Fruit fly (Drosophila melanogaster): ENCODE measurements around the gene sw.

Gene sw

DNA sequence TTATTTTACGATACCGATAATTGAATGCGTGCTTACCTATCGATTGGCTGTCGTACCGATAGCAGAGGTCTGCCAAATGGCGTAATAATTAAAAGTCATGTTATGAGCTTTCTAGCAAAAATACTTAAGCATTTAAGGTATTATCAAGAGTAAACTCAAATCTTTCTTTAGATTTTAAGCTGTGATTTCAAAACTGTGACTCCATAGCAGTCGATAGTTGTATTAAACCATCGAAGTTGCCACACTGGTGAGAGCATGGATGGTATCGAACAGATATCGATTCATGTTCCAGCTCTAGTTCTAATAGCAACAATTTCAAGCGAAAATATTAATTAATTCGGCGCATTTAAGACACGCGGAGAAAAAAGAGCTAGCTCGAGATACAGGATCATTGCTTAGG lies 14.9 kb upstream of the sw start, which contains the start of the genes CG17068 and Rab10 (continued):
- TF ChIP-seq CG14860 (GFP tag; IDR thresholded peaks at IDR 0.05; ENCODE audit: partially characterized antibody) (peak; percentile 89), nerfin-2 (GFP tag; IDR thresholded peaks at IDR 0.05; ENCODE audit: partially characterized antibody) (peak; percentile 88), CG10979 (tag; optimal IDR thresholded peaks at IDR 0.05) (no peak), CG13894 (tag; optimal IDR thresholded peaks at IDR 0.05) (no peak), ewg (GFP tag; optimal IDR thresholded peaks at IDR 0.05) (no peak), HmgD (GFP tag; optimal IDR thresholded peaks at IDR 0.05) (peak; percentile 32), kah (GFP tag; optimal IDR thresholded peaks at IDR 0.05) (no peak), bcd (GFP tag; optimal IDR thresholded peaks at IDR 0.05) (no peak), CG9437 (GFP tag; optimal IDR thresholded peaks at IDR 0.05) (no peak), CG7839 (tag; optimal IDR thresholded peaks at IDR 0.05) (no peak), Bdp1 (GFP tag; optimal IDR thresholded peaks at IDR 0.05) (no peak), tup (GFP tag; optimal IDR thresholded peaks at IDR 0.05) (no peak), Optix (GFP tag; IDR thresholded peaks at IDR 0.05) (no peak), Usf (GFP tag; optimal IDR thresholded peaks at IDR 0.05) (no peak), CG16815 (GFP tag; optimal IDR thresholded peaks at IDR 0.05) (no peak), Sox100B (GFP tag; optimal IDR thresholded peaks at IDR 0.05) (no peak), B-H2 (GFP tag; optimal IDR thresholded peaks at IDR 0.05) (no peak), klu (GFP tag; IDR thresholded peaks at IDR 0.05) (no peak), BEAF-32 (GFP tag; optimal IDR thresholded peaks at IDR 0.05) (peak; percentile 95), tna (GFP tag; IDR thresholded peaks at IDR 0.05; ENCODE audit: partially characterized antibody) (peak; percentile 84), peb (GFP tag; IDR thresholded peaks at IDR 0.05) (no peak), Chrac-16 (GFP tag; optimal IDR thresholded peaks at IDR 0.05) (no peak), CG17568 (GFP tag; optimal IDR thresholded peaks at IDR 0.05) (no peak), slou (GFP tag; optimal IDR thresholded peaks at IDR 0.05) (no peak), CG3995 (GFP tag; optimal IDR thresholded peaks at IDR 0.05) (peak; percentile 98), tll (GFP tag; optimal IDR thresholded peaks at IDR 0.05) (peak in 1 of 2 experiments; percentile 8), toy (GFP tag; IDR thresholded peaks at IDR 0.05) (no peak), amos (GFP tag; IDR thresholded peaks at IDR 0.05; ENCODE audit: partially characterized antibody) (peak; percentile 88), otp (GFP tag; IDR thresholded peaks at IDR 0.05) (no peak), jumu (GFP tag; optimal IDR thresholded peaks at IDR 0.05) (no peak), sna (GFP tag; IDR thresholded peaks at IDR 0.05; ENCODE audit: partially characterized antibody) (peak; percentile 88), p53 (GFP tag; optimal IDR thresholded peaks at IDR 0.05) (no peak), Bteb2 (GFP tag; optimal IDR thresholded peaks at IDR 0.05) (no peak), hb (GFP tag; IDR thresholded peaks at IDR 0.05; ENCODE audit: partially characterized antibody) (peak; percentile 93; the same call in 2 of the 3 replicates), YL-1 (GFP tag; optimal IDR thresholded peaks at IDR 0.05) (peak; percentile 24), zen (tag; optimal IDR thresholded peaks at IDR 0.05) (peak; percentile 25), gfzf (GFP tag; optimal IDR thresholded peaks at IDR 0.05) (peak; percentile 32), HHEX (GFP tag; optimal IDR thresholded peaks at IDR 0.05) (no peak), ATbp (GFP tag; optimal IDR thresholded peaks at IDR 0.05) (no peak), Xbp1 (GFP tag; optimal IDR thresholded peaks at IDR 0.05) (peak; percentile 14), pb (GFP tag; optimal IDR thresholded peaks at IDR 0.05) (no peak), CG18619 (GFP tag; optimal IDR thresholded peaks at IDR 0.05) (no peak), H15 (GFP tag; IDR thresholded peaks at IDR 0.05) (no peak), tx (GFP tag; optimal IDR thresholded peaks at IDR 0.05) (no peak), CG2712 (tag; optimal IDR thresholded peaks at IDR 0.05) (peak; percentile 31), maf-S (GFP tag; optimal IDR thresholded peaks at IDR 0.05) (no peak), fru (optimal IDR thresholded peaks at IDR 0.05) (no peak), Dad (GFP tag; optimal IDR thresholded peaks at IDR 0.05) (no peak), Eip74EF (GFP tag; optimal IDR thresholded peaks at IDR 0.05) (no peak), CG15514 (GFP tag; optimal IDR thresholded peaks at IDR 0.05) (peak; percentile 59)

Measured in whole organism, embryonic.